Worm (Caenorhabditis elegans): ENCODE measurements around the gene rnh-1.2.

DNA sequence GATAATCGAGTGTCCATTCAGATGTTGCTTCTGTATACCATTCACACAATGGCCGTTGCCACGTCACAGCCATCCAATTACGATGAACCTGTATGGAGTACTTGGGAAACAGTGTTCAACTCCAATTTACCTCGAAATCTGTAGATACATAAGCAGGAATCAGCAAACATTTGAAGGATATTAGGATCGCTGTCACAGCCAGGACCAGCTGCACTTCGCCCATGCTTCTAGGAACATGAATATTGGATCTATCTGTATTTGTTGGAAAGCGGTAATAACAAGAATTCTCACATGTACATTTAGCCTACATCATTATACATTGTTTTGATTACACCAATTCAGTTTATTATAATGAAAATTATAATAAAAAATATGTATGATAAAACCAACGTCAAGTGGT, 44.4 kb upstream of the rnh-1.2 start, which contains the start of gene algn-8:
- no peak for TF ChIP-seq nhr-77 (tag; optimal IDR thresholded peaks at IDR 0.05)
- no peak for TF ChIP-seq blmp-1 (tag; optimal IDR thresholded peaks at IDR 0.05; ENCODE audit: insufficient read depth)
- no peak for TF ChIP-seq elt-3 (tag; optimal IDR thresholded peaks at IDR 0.05)
- TF ChIP-seq nhr-237 (tag; optimal IDR thresholded peaks at IDR 0.05): no peak
- TF ChIP-seq elt-1 (tag; optimal IDR thresholded peaks at IDR 0.05): no peak
- TF ChIP-seq unc-62 (GFP tag; optimal IDR thresholded peaks at IDR 0.05): no peak
- no peak for TF ChIP-seq zag-1 (tag; optimal IDR thresholded peaks at IDR 0.05)
- TF ChIP-seq snpc-4 (tag; optimal IDR thresholded peaks at IDR 0.05): no peak
- no peak for TF ChIP-seq dmd-4 (tag; optimal IDR thresholded peaks at IDR 0.05)
- no peak for TF ChIP-seq ztf-4 (tag; optimal IDR thresholded peaks at IDR 0.05)
